Fruit fly (Drosophila melanogaster): ENCODE data around the gene RhoL.

The RhoL gene

DNA sequence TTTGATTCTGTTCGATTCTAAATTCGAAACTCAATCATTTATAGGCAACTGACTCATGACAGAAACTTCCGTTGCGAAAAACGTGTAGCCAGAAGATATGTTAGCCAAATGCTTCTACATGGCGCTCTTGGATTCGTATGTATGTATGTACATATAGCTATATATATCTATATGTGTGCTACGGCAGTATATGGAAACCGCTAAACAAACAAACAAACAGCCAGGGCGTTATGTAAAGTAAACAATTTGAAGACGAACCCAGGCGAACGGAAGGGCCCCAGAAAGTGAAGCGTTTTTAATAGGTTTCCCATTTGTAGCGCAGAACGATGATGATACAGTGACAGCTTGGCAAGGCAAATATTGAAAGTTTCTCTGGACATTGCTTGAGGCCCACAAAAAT, 27.5 kb upstream of the RhoL start (continued):
- TF ChIP-seq CG11696 (GFP tag; IDR thresholded peaks at IDR 0.05) (no peak), dmrt99B (tag; optimal IDR thresholded peaks at IDR 0.05) (no peak), cato (GFP tag; optimal IDR thresholded peaks at IDR 0.05; ENCODE audit: borderline replicate concordance) (no peak), CG14667 (GFP tag; IDR thresholded peaks at IDR 0.05) (no peak), bab2 (GFP tag; optimal IDR thresholded peaks at IDR 0.05) (no peak), Fer3 (tag; optimal IDR thresholded peaks at IDR 0.05) (no peak), esg (GFP tag; conservative IDR thresholded peaks at IDR 0.05) (no peak), crc (GFP tag; optimal IDR thresholded peaks at IDR 0.05) (no peak), CG15011 (GFP tag; optimal IDR thresholded peaks at IDR 0.05) (no peak), CG12391 (tag; optimal IDR thresholded peaks at IDR 0.05) (no peak), hth (optimal IDR thresholded peaks at IDR 0.05) (no peak), mld (GFP tag; IDR thresholded peaks at IDR 0.05; ENCODE audit: partially characterized antibody) (no peak), luna (GFP tag; optimal IDR thresholded peaks at IDR 0.05) (no peak), gem (tag; optimal IDR thresholded peaks at IDR 0.05) (no peak), Mes4 (GFP tag; optimal IDR thresholded peaks at IDR 0.05) (no peak), CG9876 (GFP tag; optimal IDR thresholded peaks at IDR 0.05) (no peak), CG8924 (tag; optimal IDR thresholded peaks at IDR 0.05) (no peak), Hsf (GFP tag; optimal IDR thresholded peaks at IDR 0.05) (no peak), Jarid2 (GFP tag; optimal IDR thresholded peaks at IDR 0.05) (no peak), sisA (GFP tag; IDR thresholded peaks at IDR 0.05) (no peak), CG4854 (GFP tag; optimal IDR thresholded peaks at IDR 0.05) (no peak), Sox100B (GFP tag; optimal IDR thresholded peaks at IDR 0.05) (peak; percentile 2), dpn (GFP tag; optimal IDR thresholded peaks at IDR 0.05) (no peak), ash1 (GFP tag; optimal IDR thresholded peaks at IDR 0.05) (no peak), CG12942 (GFP tag; optimal IDR thresholded peaks at IDR 0.05) (no peak), unpg (GFP tag; optimal IDR thresholded peaks at IDR 0.05) (no peak), ap (GFP tag; IDR thresholded peaks at IDR 0.05) (no peak), Nf-YB (GFP tag; optimal IDR thresholded peaks at IDR 0.05) (peak; percentile 14), CG9727 (GFP tag; optimal IDR thresholded peaks at IDR 0.05) (no peak), CG3995 (GFP tag; optimal IDR thresholded peaks at IDR 0.05) (no peak), oc (tag; optimal IDR thresholded peaks at IDR 0.05) (no peak), CG3163 (GFP tag; optimal IDR thresholded peaks at IDR 0.05) (no peak), CG1792 (GFP tag; optimal IDR thresholded peaks at IDR 0.05) (no peak), CG17186 (GFP tag; optimal IDR thresholded peaks at IDR 0.05) (no peak), dm (GFP tag; optimal IDR thresholded peaks at IDR 0.05) (no peak), Optix (GFP tag; IDR thresholded peaks at IDR 0.05) (no peak), CG6683 (GFP tag; optimal IDR thresholded peaks at IDR 0.05) (no peak), knrl (GFP tag; IDR thresholded peaks at IDR 0.05; ENCODE audit: partially characterized antibody) (no peak), CG14014 (GFP tag; IDR thresholded peaks at IDR 0.05) (no peak), lola (GFP tag; optimal IDR thresholded peaks at IDR 0.05) (no peak), CG1832 (GFP tag; optimal IDR thresholded peaks at IDR 0.05) (no peak), Scr (GFP tag; IDR thresholded peaks at IDR 0.05; ENCODE audit: partially characterized antibody) (no peak), zfh1 (GFP tag; IDR thresholded peaks at IDR 0.05) (no peak), CG11398 (GFP tag; optimal IDR thresholded peaks at IDR 0.05) (no peak), slp2 (GFP tag; optimal IDR thresholded peaks at IDR 0.05) (no peak), CG4328 (GFP tag; optimal IDR thresholded peaks at IDR 0.05) (no peak), Spps (tag; optimal IDR thresholded peaks at IDR 0.05) (peak; percentile 1), CG13894 (tag; optimal IDR thresholded peaks at IDR 0.05) (no peak), CG12071 (GFP tag; optimal IDR thresholded peaks at IDR 0.05) (peak; percentile 55), Max (GFP tag; optimal IDR thresholded peaks at IDR 0.05) (no peak), CG8089 (GFP tag; optimal IDR thresholded peaks at IDR 0.05) (no peak), CG17359 (tag; optimal IDR thresholded peaks at IDR 0.05) (peak; percentile 14)
